Worm (Caenorhabditis elegans): ENCODE data around the gene cyp-35B3.

The cyp-35B3 gene

ce11 chrV:3976964-3977363 is 31.8 kb downstream of the cyp-35B3 start, which contains the start of gene str-83:
Gene str-83 (plus strand): TSS chrV:3977264.
- TF ChIP-seq mls-2 (tag; optimal IDR thresholded peaks at IDR 0.05) = no peak
- TF ChIP-seq hlh-1 (tag; optimal IDR thresholded peaks at IDR 0.05) = no peak
- no peak for TF ChIP-seq mep-1 (tag; optimal IDR thresholded peaks at IDR 0.05)
- no peak for TF ChIP-seq nhr-28 (tag; optimal IDR thresholded peaks at IDR 0.05)
- no peak for TF ChIP-seq ham-2 (GFP tag; optimal IDR thresholded peaks at IDR 0.05)
- no peak for TF ChIP-seq pha-4 (tag; optimal IDR thresholded peaks at IDR 0.05)
- TF ChIP-seq elt-1 (tag; optimal IDR thresholded peaks at IDR 0.05; ENCODE audit: borderline replicate concordance, insufficient read depth) = no peak
- TF ChIP-seq sem-2 (GFP tag; optimal IDR thresholded peaks at IDR 0.05) = no peak
- TF ChIP-seq unc-120 (tag; optimal IDR thresholded peaks at IDR 0.05; ENCODE audit: poor library complexity, severe bottlenecking) = no peak
- TF ChIP-seq zip-8 (tag; optimal IDR thresholded peaks at IDR 0.05) = no peak
- TF ChIP-seq elt-3 (tag; optimal IDR thresholded peaks at IDR 0.05) = no peak
- TF ChIP-seq sptf-1 (tag; optimal IDR thresholded peaks at IDR 0.05) = no peak
- no peak for TF ChIP-seq blmp-1 (tag; optimal IDR thresholded peaks at IDR 0.05)
- no peak for TF ChIP-seq tbx-8 (GFP tag; optimal IDR thresholded peaks at IDR 0.05)
- TF ChIP-seq snpc-4 (tag; optimal IDR thresholded peaks at IDR 0.05) = no peak
- no peak for TF ChIP-seq flh-1 (GFP tag; optimal IDR thresholded peaks at IDR 0.05)

ce11 chrV:3979053-3979452 is 33.9 kb downstream of the cyp-35B3 start, which contains the start of gene nlp-34:
Gene nlp-34 (minus strand): TSS chrV:3979134.
- TF ChIP-seq nhr-2 (tag; optimal IDR thresholded peaks at IDR 0.05) = no peak
- TF ChIP-seq mls-2 (tag; optimal IDR thresholded peaks at IDR 0.05) = no peak
- TF ChIP-seq flh-1 (GFP tag; optimal IDR thresholded peaks at IDR 0.05) = no peak

ce11 chrV:3979819-3980218 is 34.7 kb downstream of the cyp-35B3 start, which contains the start of gene nlp-31:
Gene nlp-31 (plus strand): TSS chrV:3980055.
- peak; percentile 93 for TF ChIP-seq elt-3 (tag; optimal IDR thresholded peaks at IDR 0.05)
- TF ChIP-seq nhr-237 (tag; optimal IDR thresholded peaks at IDR 0.05) = peak; percentile 15
- TF ChIP-seq M03D4.4 (tag; optimal IDR thresholded peaks at IDR 0.05) = no peak
- TF ChIP-seq elt-1 (tag; optimal IDR thresholded peaks at IDR 0.05; ENCODE audit: borderline replicate concordance, insufficient read depth) = peak; percentile 13

ce11 chrV:3980228-3980933 is 35.2 kb downstream of the cyp-35B3 start:
- no peak for TF ChIP-seq blmp-1 (tag; optimal IDR thresholded peaks at IDR 0.05)
- TF ChIP-seq ham-2 (GFP tag; optimal IDR thresholded peaks at IDR 0.05) = no peak
- no peak for TF ChIP-seq ceh-43 (GFP tag; optimal IDR thresholded peaks at IDR 0.05)
- TF ChIP-seq sptf-1 (tag; optimal IDR thresholded peaks at IDR 0.05) = no peak

- TF ChIP-seq blmp-1 (tag; optimal IDR thresholded peaks at IDR 0.05) = no peak
- no peak for TF ChIP-seq nhr-12 (tag; optimal IDR thresholded peaks at IDR 0.05)
- TF ChIP-seq ceh-39 (tag; optimal IDR thresholded peaks at IDR 0.05) = no peak
- TF ChIP-seq elt-3 (tag; optimal IDR thresholded peaks at IDR 0.05) = no peak
Measured at ce11 chrV:3981680-3982079, 36.5 kb downstream of the cyp-35B3 start, which contains the start of gene nlp-30. Gene nlp-30 (plus strand): TSS chrV:3981980.

- TF ChIP-seq sem-2 (GFP tag; optimal IDR thresholded peaks at IDR 0.05) = no peak
- TF ChIP-seq lin-13 (tag; optimal IDR thresholded peaks at IDR 0.05) = no peak
- no peak for TF ChIP-seq drap-1 (GFP tag; optimal IDR thresholded peaks at IDR 0.05)
- TF ChIP-seq zip-8 (tag; optimal IDR thresholded peaks at IDR 0.05) = no peak
- no peak for TF ChIP-seq ham-2 (GFP tag; optimal IDR thresholded peaks at IDR 0.05)
Measured at ce11 chrV:3984178-3984577, 39.0 kb downstream of the cyp-35B3 start, which contains the start of gene nlp-29. Gene nlp-29 (plus strand): TSS chrV:3984425.

- no peak for TF ChIP-seq blmp-1 (tag; optimal IDR thresholded peaks at IDR 0.05)
- TF ChIP-seq ham-2 (GFP tag; optimal IDR thresholded peaks at IDR 0.05) = no peak
- TF ChIP-seq sptf-1 (tag; optimal IDR thresholded peaks at IDR 0.05) = no peak
- TF ChIP-seq ceh-83 (GFP tag; optimal IDR thresholded peaks at IDR 0.05) = no peak
- no peak for TF ChIP-seq hlh-1 (tag; optimal IDR thresholded peaks at IDR 0.05)
- TF ChIP-seq unc-62 (GFP tag; optimal IDR thresholded peaks at IDR 0.05) = no peak
- TF ChIP-seq mep-1 (tag; optimal IDR thresholded peaks at IDR 0.05) = no peak
- TF ChIP-seq flh-1 (GFP tag; optimal IDR thresholded peaks at IDR 0.05) = no peak
- no peak for TF ChIP-seq nhr-2 (tag; optimal IDR thresholded peaks at IDR 0.05)
- TF ChIP-seq ceh-39 (tag; optimal IDR thresholded peaks at IDR 0.05) = no peak
- TF ChIP-seq pha-4 (tag; optimal IDR thresholded peaks at IDR 0.05) = no peak
Measured at ce11 chrV:3985104-3985503, 40.0 kb downstream of the cyp-35B3 start.

Data from whole organism, mixed stage, embryonic.